Worm (Caenorhabditis elegans): ENCODE measurements around the gene F16B12.1.

DNA sequence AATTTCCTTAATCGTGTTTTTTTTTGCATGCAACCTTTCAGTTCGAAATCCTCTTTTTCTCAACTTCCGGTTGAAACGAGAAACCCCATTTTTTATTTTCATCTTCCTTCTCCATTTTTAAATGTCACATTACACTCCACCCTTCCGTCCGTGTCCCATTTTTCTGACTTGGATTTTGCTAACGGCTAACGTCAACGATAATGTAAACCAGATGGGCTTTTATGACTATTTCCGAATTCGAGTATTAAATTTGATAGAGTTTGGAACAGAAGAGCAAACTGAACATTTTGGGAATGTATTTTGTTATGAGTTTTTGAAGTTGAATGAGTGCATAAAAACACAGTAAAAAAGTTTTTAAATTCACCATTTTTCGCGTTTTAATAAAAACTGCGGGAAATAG, 29.6 kb upstream of the F16B12.1 start:
- TF ChIP-seq tbx-11 (GFP tag; IDR thresholded peaks at IDR 0.05) (no peak), ama-1 (optimal IDR thresholded peaks at IDR 0.05) (no peak), B0310.2 (tag; optimal IDR thresholded peaks at IDR 0.05) (no peak), F13C5.2 (tag; optimal IDR thresholded peaks at IDR 0.05) (no peak), hnd-1 (tag; optimal IDR thresholded peaks at IDR 0.05) (no peak), aly-1 (tag; optimal IDR thresholded peaks at IDR 0.05) (no peak)
